Worm (Caenorhabditis elegans) whole organism, late embryonic: ENCODE measurements around the gene F10E7.5.

ENCODE experiments used
- C08G9.2 ChIP-seq: sonication (generic microtip); optimal IDR thresholded peaks from 2 replicates; lab custom pipeline; 2016; ENCODE audit warnings: mild to moderate bottlenecking, missing genetic modification characterization, moderate library complexity, missing compliant biosample characterization
- C38D4.7 ChIP-seq: fragments of 200-800 bp; sonication (Bioruptor generic); optimal IDR thresholded peaks from 2 replicates; lab custom pipeline; 2018; ENCODE audit warnings: mild to moderate bottlenecking, missing genetic modification characterization, moderate library complexity, missing compliant biosample characterization
- F13H6.1 ChIP-seq: sonication (generic microtip); optimal IDR thresholded peaks from 2 replicates; lab custom pipeline; 2016; ENCODE audit warnings: missing genetic modification characterization, missing compliant biosample characterization
- K02D7.2 ChIP-seq: sonication (generic microtip); optimal IDR thresholded peaks from 2 replicates; lab custom pipeline; 2017; ENCODE audit warnings: mild to moderate bottlenecking, missing genetic modification characterization, missing compliant biosample characterization
- T23F11.4 ChIP-seq: fragments of 200-800 bp; sonication (Bioruptor generic); optimal IDR thresholded peaks from 2 replicates; lab custom pipeline; 2018; ENCODE audit warnings: mild to moderate bottlenecking, missing genetic modification characterization, missing compliant biosample characterization
- Y22D7AL.16 ChIP-seq: sonication (generic microtip); optimal IDR thresholded peaks from 2 replicates; lab custom pipeline; 2016; ENCODE audit warnings: missing genetic modification characterization, missing compliant biosample characterization
- ahr-1 ChIP-seq: sonication (generic microtip); optimal IDR thresholded peaks from 2 replicates; lab custom pipeline; 2016; ENCODE audit warnings: missing genetic modification characterization, missing compliant biosample characterization
- ceh-14 ChIP-seq: sonication (generic microtip); optimal IDR thresholded peaks from 2 replicates; lab custom pipeline; 2016; ENCODE audit warnings: missing genotype, missing genetic modification characterization, missing compliant biosample characterization
- ceh-2 ChIP-seq: sonication (generic microtip); optimal IDR thresholded peaks from 2 replicates; lab custom pipeline; 2016; ENCODE audit warnings: missing genotype, missing genetic modification characterization, missing compliant biosample characterization
- ceh-22 ChIP-seq: sonication (generic microtip); optimal IDR thresholded peaks from 2 replicates; lab custom pipeline; 2017; ENCODE audit warnings: missing biosample characterization, missing genetic modification characterization
- ceh-24 ChIP-seq: sonication (generic microtip); optimal IDR thresholded peaks from 2 replicates; lab custom pipeline; 2016; ENCODE audit warnings: mild to moderate bottlenecking, missing genetic modification characterization, missing compliant biosample characterization
- ceh-30 ChIP-seq: fragments of 150-350 bp; optimal IDR thresholded peaks from 2 replicates; lab custom pipeline; 2014; ENCODE audit warnings: missing biosample characterization, missing genetic modification characterization
- ceh-45 ChIP-seq: fragments of 200-800 bp; sonication (Bioruptor generic); IDR thresholded peaks from 2 replicates; pipeline ENCODE4 v1.3.6; 2022; ENCODE audit warnings: missing genetic modification reagents, missing genetic modification characterization, missing compliant biosample characterization
- ceh-48 ChIP-seq: sonication (generic microtip); optimal IDR thresholded peaks from 2 replicates; lab custom pipeline; 2016; ENCODE audit warnings: missing genetic modification characterization, inconsistent platforms, missing compliant biosample characterization
- ceh-6 ChIP-seq: fragments of 200-800 bp; sonication (Bioruptor generic); optimal IDR thresholded peaks from 2 replicates; lab custom pipeline; 2018; ENCODE audit warnings: mild to moderate bottlenecking, missing genetic modification characterization, missing compliant biosample characterization
- ceh-9 ChIP-seq: sonication (generic microtip); optimal IDR thresholded peaks from 2 replicates; lab custom pipeline; 2016; ENCODE audit warnings: mild to moderate bottlenecking, missing genetic modification characterization, inconsistent platforms, missing compliant biosample characterization
- dmd-4 ChIP-seq: sonication (generic microtip); optimal IDR thresholded peaks from 2 replicates; lab custom pipeline; 2016; ENCODE audit warnings: borderline replicate concordance, missing genetic modification characterization, missing compliant biosample characterization
- dve-1 ChIP-seq: sonication (generic microtip); optimal IDR thresholded peaks from 2 replicates; lab custom pipeline; 2017; ENCODE audit warnings: antibody characterized with exemption, mild to moderate bottlenecking, missing genetic modification characterization, missing compliant biosample characterization
- elt-2 ChIP-seq: sonication (generic microtip); optimal IDR thresholded peaks from 2 replicates; lab custom pipeline; 2016; ENCODE audit warnings: missing genetic modification reagents, missing genetic modification characterization, missing compliant biosample characterization
- elt-4 ChIP-seq: sonication (generic microtip); optimal IDR thresholded peaks from 2 replicates; lab custom pipeline; 2016; ENCODE audit warnings: missing genetic modification characterization, missing compliant biosample characterization
- ets-4 ChIP-seq: sonication (generic microtip); optimal IDR thresholded peaks from 2 replicates; lab custom pipeline; 2016; ENCODE audit warnings: missing genetic modification characterization, missing compliant biosample characterization
- eyg-1 ChIP-seq: sonication (generic microtip); optimal IDR thresholded peaks from 2 replicates; lab custom pipeline; 2016; ENCODE audit warnings: missing genotype, missing genetic modification characterization, missing compliant biosample characterization
- fax-1 ChIP-seq: sonication (generic microtip); optimal IDR thresholded peaks from 2 replicates; lab custom pipeline; 2016; ENCODE audit warnings: missing genotype, missing genetic modification characterization, missing compliant biosample characterization
- fkh-10 ChIP-seq: fragments of 150-350 bp; optimal IDR thresholded peaks from 2 replicates; lab custom pipeline; 2014; ENCODE audit warnings: missing biosample characterization, missing genetic modification reagents, missing genetic modification characterization
- fkh-6 ChIP-seq: sonication (generic microtip); optimal IDR thresholded peaks from 2 replicates; lab custom pipeline; 2016; ENCODE audit warnings: missing genetic modification characterization, missing compliant biosample characterization
- gmeb-2 ChIP-seq: sonication (generic microtip); optimal IDR thresholded peaks from 2 replicates; lab custom pipeline; 2016; ENCODE audit warnings: missing genetic modification characterization, inconsistent platforms, missing compliant biosample characterization
- hlh-13 ChIP-seq: fragments of 200-800 bp; sonication (Bioruptor generic); optimal IDR thresholded peaks from 2 replicates; lab custom pipeline; 2018; ENCODE audit warnings: mild to moderate bottlenecking, missing genetic modification characterization, missing compliant biosample characterization
- hlh-15 ChIP-seq: sonication (generic microtip); optimal IDR thresholded peaks from 2 replicates; lab custom pipeline; 2016; ENCODE audit warnings: missing genetic modification characterization, missing compliant biosample characterization
- hlh-6 ChIP-seq: sonication (generic microtip); optimal IDR thresholded peaks from 2 replicates; lab custom pipeline; 2016; ENCODE audit warnings: missing genotype, missing genetic modification characterization, missing compliant biosample characterization
- lim-6 ChIP-seq: sonication (generic microtip); optimal IDR thresholded peaks from 2 replicates; lab custom pipeline; 2016; ENCODE audit warnings: missing genetic modification characterization, missing compliant biosample characterization
- lin-11 ChIP-seq: fragments of 200-800 bp; sonication (Bioruptor generic); optimal IDR thresholded peaks from 2 replicates; lab custom pipeline; 2018; ENCODE audit warnings: mild to moderate bottlenecking, missing genetic modification characterization, missing compliant biosample characterization
- madf-2 ChIP-seq: sonication (generic microtip); optimal IDR thresholded peaks from 2 replicates; lab custom pipeline; 2017; ENCODE audit warnings: missing genetic modification characterization, missing compliant biosample characterization
- mec-3 ChIP-seq: sonication (generic microtip); optimal IDR thresholded peaks from 2 replicates; lab custom pipeline; 2016; ENCODE audit warnings: borderline replicate concordance, missing genetic modification characterization, missing compliant biosample characterization
- nhr-11 ChIP-seq: fragments of 150-350 bp; optimal IDR thresholded peaks from 2 replicates; lab custom pipeline; 2014; ENCODE audit warnings: missing biosample characterization, missing genetic modification characterization
- nhr-232 ChIP-seq: sonication (generic microtip); optimal IDR thresholded peaks from 2 replicates; lab custom pipeline; 2016; ENCODE audit warnings: missing genetic modification characterization, missing compliant biosample characterization
- pag-3 ChIP-seq: sonication (generic microtip); optimal IDR thresholded peaks from 2 replicates; lab custom pipeline; 2016; ENCODE audit warnings: missing compliant biosample characterization, missing genetic modification characterization, borderline replicate concordance
- pat-9 ChIP-seq: fragments of 200-800 bp; sonication (Bioruptor generic); optimal IDR thresholded peaks from 2 replicates; lab custom pipeline; 2018; ENCODE audit warnings: mild to moderate bottlenecking, missing genetic modification characterization, moderate library complexity, missing compliant biosample characterization
- pha-2 ChIP-seq: sonication (generic microtip); optimal IDR thresholded peaks from 2 replicates; lab custom pipeline; 2017; ENCODE audit warnings: mild to moderate bottlenecking, missing genetic modification characterization, missing compliant biosample characterization
- pqm-1 ChIP-seq: sonication (generic microtip); optimal IDR thresholded peaks from 2 replicates; lab custom pipeline; 2016; ENCODE audit warnings: missing genetic modification characterization, missing compliant biosample characterization
- pros-1 ChIP-seq: fragments of 150-350 bp; optimal IDR thresholded peaks from 2 replicates; lab custom pipeline; 2014; ENCODE audit warnings: missing biosample characterization, missing genetic modification reagents, missing genetic modification characterization
- ref-2 ChIP-seq: sonication (generic microtip); optimal IDR thresholded peaks from 2 replicates; lab custom pipeline; 2016; ENCODE audit warnings: missing genetic modification characterization, missing compliant biosample characterization
- sox-2 ChIP-seq: fragments of 200-800 bp; sonication (Bioruptor generic); IDR thresholded peaks from 2 replicates; pipeline ENCODE4 v1.3.6; 2022; ENCODE audit warnings: missing genetic modification reagents, missing genetic modification characterization, missing compliant biosample characterization
- sox-4 ChIP-seq: sonication (generic microtip); optimal IDR thresholded peaks from 2 replicates; lab custom pipeline; 2017; ENCODE audit warnings: mild to moderate bottlenecking, missing genetic modification characterization, inconsistent platforms, missing compliant biosample characterization
- syd-9 ChIP-seq: sonication (generic microtip); optimal IDR thresholded peaks from 2 replicates; lab custom pipeline; 2016; ENCODE audit warnings: mild to moderate bottlenecking, missing genetic modification characterization, moderate library complexity, missing compliant biosample characterization
- tbx-2 ChIP-seq: sonication (generic microtip); optimal IDR thresholded peaks from 2 replicates; lab custom pipeline; 2016; ENCODE audit warnings: missing genetic modification characterization, missing compliant biosample characterization
- tbx-7 ChIP-seq: sonication (generic microtip); optimal IDR thresholded peaks from 2 replicates; lab custom pipeline; 2016; ENCODE audit warnings: missing genotype, missing genetic modification characterization, missing compliant biosample characterization
- ttx-3 ChIP-seq: sonication (generic microtip); optimal IDR thresholded peaks from 2 replicates; lab custom pipeline; 2016; ENCODE audit warnings: missing genetic modification reagents, missing genetic modification characterization, missing compliant biosample characterization
- unc-3 ChIP-seq, 2 experiments: fragments of 200-800 bp in 1 of 2; sonication (Bioruptor generic) in 1 of 2; sonication (generic microtip) in 1 of 2; conservative IDR thresholded peaks in 1 of 2; optimal IDR thresholded peaks in 1 of 2; 2 replicates each; pipeline versions ENCODE4 v1.3.6 to Lab custom; 2016 to 2022; ENCODE audit warnings: missing compliant biosample characterization in 2 of 2, missing genetic modification characterization in 2 of 2, missing genetic modification reagents in 1 of 2
- unc-55 ChIP-seq: sonication (generic microtip); optimal IDR thresholded peaks from 2 replicates; lab custom pipeline; 2017; ENCODE audit warnings: missing biosample characterization, missing genetic modification reagents, missing genetic modification characterization
- unc-86 ChIP-seq: sonication (generic microtip); optimal IDR thresholded peaks from 2 replicates; lab custom pipeline; 2016; ENCODE audit warnings: missing genetic modification characterization, missing compliant biosample characterization
- ztf-16 ChIP-seq: sonication (generic microtip); optimal IDR thresholded peaks from 2 replicates; lab custom pipeline; 2017; ENCODE audit warnings: missing genetic modification characterization, missing compliant biosample characterization

The F10E7.5 gene

ce11 chrII:7151969-7152631 is 40.3 kb downstream of the F10E7.5 start, which contains the start of gene fust-1:
Gene fust-1 (plus strand): TSS chrII:7152581.
- TF ChIP-seq hlh-6 (peak; percentile 9), ets-4 (peak; percentile 64), tbx-2 (peak; percentile 78), ceh-22 (tag; lab: Kevin White, UChicago) (no peak), Y22D7AL.16 (peak; percentile 47), nhr-232 (tag; lab: Kevin White, UChicago) (peak; percentile 20), ceh-9 (tag; lab: Kevin White, UChicago) (no peak), elt-2 (tag; lab: Kevin White, UChicago) (peak; percentile 80), ceh-6 (GFP tag; lab: Kevin White, UChicago) (peak; percentile 52), ahr-1 (no peak), fkh-10 (GFP tag; lab: Kevin White, UChicago) (no peak), ttx-3 (tag; lab: Kevin White, UChicago) (peak; percentile 72), fax-1 (tag; lab: Kevin White, UChicago) (peak; percentile 40), pat-9 (tag; lab: Kevin White, UChicago) (peak; percentile 67), dmd-4 (tag; lab: Kevin White, UChicago) (no peak), mec-3 (tag; lab: Kevin White, UChicago) (no peak), dve-1 (tag; lab: Kevin White, UChicago) (peak; percentile 80), T23F11.4 (peak; percentile 55), nhr-11 (tag; lab: Kevin White, UChicago) (no peak), pha-2 (tag; lab: Kevin White, UChicago) (no peak), ceh-45 (GFP tag; lab: Robert Waterston, UW) (0 out of 2 replicates have a peak, but pooled peaks have one; percentile 40), pros-1 (tag; lab: Kevin White, UChicago) (peak; percentile 60), eyg-1 (no peak), lim-6 (no peak), C08G9.2 (tag; lab: Kevin White, UChicago) (peak; percentile 57), sox-2 (GFP tag; lab: Robert Waterston, UW) (no peak; the same call in 1 of the 2 replicates), sox-4 (tag; lab: Kevin White, UChicago) (peak; percentile 58), unc-3 (GFP tag; conservative IDR thresholded peaks at IDR 0.05; lab: Robert Waterston, UW) (no peak; the same call in 1 of the 2 replicates), unc-3 (tag; optimal IDR thresholded peaks at IDR 0.05; lab: Kevin White, UChicago) (peak; percentile 26), unc-86 (peak; percentile 70), gmeb-2 (tag; lab: Kevin White, UChicago) (peak; percentile 69), C38D4.7 (peak; percentile 20), ceh-48 (tag; lab: Kevin White, UChicago) (peak; percentile 32), syd-9 (peak; percentile 55), ceh-2 (peak; percentile 62), fkh-6 (peak; percentile 23), K02D7.2 (peak; percentile 37), lin-11 (tag; lab: Kevin White, UChicago) (peak; percentile 30), pqm-1 (tag; lab: Kevin White, UChicago) (no peak), ceh-14 (tag; lab: Kevin White, UChicago) (peak; percentile 73), ztf-16 (tag; lab: Kevin White, UChicago) (peak; percentile 49), hlh-13 (GFP tag; lab: Kevin White, UChicago) (no peak), madf-2 (peak; percentile 74), pag-3 (no peak), ceh-24 (tag; lab: Kevin White, UChicago) (no peak), ref-2 (peak; percentile 73), elt-4 (tag; lab: Kevin White, UChicago) (no peak), hlh-15 (tag; lab: Kevin White, UChicago) (no peak), F13H6.1 (peak; percentile 6), ceh-30 (tag; lab: Kevin White, UChicago) (peak; percentile 34), tbx-7 (tag; lab: Kevin White, UChicago) (peak; percentile 22), unc-55 (peak; percentile 23)
